Worm (Caenorhabditis elegans): ENCODE data around the gene ZK1248.17.

Gene ZK1248.17

DNA sequence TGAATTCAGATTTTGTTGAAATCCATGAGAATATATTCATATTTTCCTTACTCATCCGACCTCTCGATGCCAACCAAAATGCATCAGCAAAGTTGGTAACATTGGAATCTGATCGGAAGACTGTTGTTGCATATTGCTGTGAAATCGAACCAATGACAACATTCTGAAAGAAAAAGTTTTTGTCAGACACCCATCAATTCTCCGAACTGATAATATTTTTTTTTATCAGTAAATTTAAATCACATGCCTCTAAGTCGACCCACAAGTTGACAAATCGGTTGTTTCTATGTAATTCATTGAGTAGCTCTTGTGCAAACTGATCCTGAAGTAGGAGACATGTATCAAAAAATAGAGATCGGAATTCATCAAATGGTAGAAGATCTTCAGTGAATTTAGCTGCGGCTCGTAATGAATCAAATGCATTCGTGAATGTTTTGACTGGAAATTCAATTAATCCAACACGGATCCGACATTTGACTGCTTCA lies 15.4 kb downstream of the ZK1248.17 start, which contains the start of gene col-74:
Gene col-74, plus strand, starts transcription at position 435 of the 485 bp plus-strand sequence.
- no peak for TF ChIP-seq aly-1 (tag; optimal IDR thresholded peaks at IDR 0.05)
- no peak for TF ChIP-seq ets-7 (tag; optimal IDR thresholded peaks at IDR 0.05)
- TF ChIP-seq ceh-13 (GFP tag; optimal IDR thresholded peaks at IDR 0.05) = no peak
- TF ChIP-seq scrt-1 (GFP tag; IDR thresholded peaks at IDR 0.05) = no peak
- TF ChIP-seq B0310.2 (tag; optimal IDR thresholded peaks at IDR 0.05) = no peak
- no peak for TF ChIP-seq hmg-4 (GFP tag; optimal IDR thresholded peaks at IDR 0.05)
- no peak for TF ChIP-seq hnd-1 (tag; optimal IDR thresholded peaks at IDR 0.05)
- TF ChIP-seq ama-1 (optimal IDR thresholded peaks at IDR 0.05) = no peak
- TF ChIP-seq ceh-36 (tag; optimal IDR thresholded peaks at IDR 0.05) = no peak
- TF ChIP-seq hmbx-1 (tag; optimal IDR thresholded peaks at IDR 0.05) = no peak
- no peak for TF ChIP-seq F13C5.2 (tag; optimal IDR thresholded peaks at IDR 0.05)
- TF ChIP-seq tbx-37 (GFP tag; conservative IDR thresholded peaks at IDR 0.05) = no peak
- TF ChIP-seq flt-1 (GFP tag; IDR thresholded peaks at IDR 0.05) = no peak
- TF ChIP-seq tbx-11 (GFP tag; IDR thresholded peaks at IDR 0.05) = no peak
- TF ChIP-seq pes-1 (GFP tag; IDR thresholded peaks at IDR 0.05) = no peak
- no peak for TF ChIP-seq tra-4 (tag; optimal IDR thresholded peaks at IDR 0.05)
- TF ChIP-seq sea-1 (GFP tag; conservative IDR thresholded peaks at IDR 0.05) = no peak

DNA sequence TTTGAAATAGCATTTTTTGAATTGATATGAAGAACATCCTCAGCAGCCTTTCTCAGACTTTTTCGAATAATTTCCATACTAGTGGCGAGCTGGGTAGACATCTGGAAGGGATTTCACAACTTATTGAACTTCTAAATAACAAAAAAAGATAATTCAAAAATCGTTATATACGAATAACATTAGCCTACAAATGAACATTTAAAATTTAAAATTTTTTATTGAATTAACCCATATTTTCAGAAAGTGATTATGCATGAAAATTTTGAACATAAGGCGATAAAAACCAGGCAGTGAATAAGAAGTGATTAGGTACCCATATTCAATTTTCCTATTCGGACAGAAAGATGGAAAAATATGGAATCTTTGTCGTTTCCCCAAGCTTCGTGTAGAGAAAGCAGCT lies 16.9 kb downstream of the ZK1248.17 start, which contains the start of gene ZK1248.11:
Gene ZK1248.11, minus strand, starts transcription at position 101 of the 400 bp plus-strand sequence.
- TF ChIP-seq hmbx-1 (tag; optimal IDR thresholded peaks at IDR 0.05) (no peak), hnd-1 (tag; optimal IDR thresholded peaks at IDR 0.05) (no peak), ets-7 (tag; optimal IDR thresholded peaks at IDR 0.05) (no peak), pes-1 (GFP tag; IDR thresholded peaks at IDR 0.05) (no peak), F13C5.2 (tag; optimal IDR thresholded peaks at IDR 0.05) (no peak), scrt-1 (GFP tag; IDR thresholded peaks at IDR 0.05) (no peak), ceh-36 (tag; optimal IDR thresholded peaks at IDR 0.05) (no peak), B0310.2 (tag; optimal IDR thresholded peaks at IDR 0.05) (no peak), ama-1 (optimal IDR thresholded peaks at IDR 0.05) (no peak), ceh-13 (GFP tag; optimal IDR thresholded peaks at IDR 0.05) (no peak), tbx-11 (GFP tag; IDR thresholded peaks at IDR 0.05) (no peak), tra-4 (tag; optimal IDR thresholded peaks at IDR 0.05) (no peak), flt-1 (GFP tag; IDR thresholded peaks at IDR 0.05) (no peak), tbx-37 (GFP tag; conservative IDR thresholded peaks at IDR 0.05) (no peak), sea-1 (GFP tag; conservative IDR thresholded peaks at IDR 0.05) (no peak), aly-1 (tag; optimal IDR thresholded peaks at IDR 0.05) (no peak)

DNA sequence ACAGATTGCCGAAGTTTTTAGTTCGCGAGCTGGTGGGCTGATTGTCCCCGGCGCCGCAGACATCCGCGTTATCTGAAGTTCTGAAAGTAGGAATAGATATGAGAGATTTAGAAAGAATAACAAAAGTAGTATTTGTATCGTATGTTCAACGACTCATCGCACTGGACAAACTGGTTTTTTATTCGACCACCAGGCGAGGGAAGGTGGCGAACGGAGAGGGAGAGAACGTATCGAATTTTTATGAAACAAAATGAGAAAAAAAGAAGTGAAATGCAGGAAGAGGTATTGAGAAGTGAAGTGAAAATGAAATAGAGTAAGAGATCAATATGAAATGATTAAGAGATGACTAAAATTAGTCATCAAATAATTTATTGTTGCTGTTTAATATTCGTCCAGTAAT lies 18.0 kb downstream of the ZK1248.17 start, which contains the start of gene tbc-2:
Gene tbc-2, minus strand, starts transcription at position 80 of the 400 bp plus-strand sequence.
- TF ChIP-seq ceh-36 (tag; optimal IDR thresholded peaks at IDR 0.05) (no peak), ceh-13 (GFP tag; optimal IDR thresholded peaks at IDR 0.05) (no peak), flt-1 (GFP tag; IDR thresholded peaks at IDR 0.05) (no peak), hmbx-1 (tag; optimal IDR thresholded peaks at IDR 0.05) (no peak)

DNA sequence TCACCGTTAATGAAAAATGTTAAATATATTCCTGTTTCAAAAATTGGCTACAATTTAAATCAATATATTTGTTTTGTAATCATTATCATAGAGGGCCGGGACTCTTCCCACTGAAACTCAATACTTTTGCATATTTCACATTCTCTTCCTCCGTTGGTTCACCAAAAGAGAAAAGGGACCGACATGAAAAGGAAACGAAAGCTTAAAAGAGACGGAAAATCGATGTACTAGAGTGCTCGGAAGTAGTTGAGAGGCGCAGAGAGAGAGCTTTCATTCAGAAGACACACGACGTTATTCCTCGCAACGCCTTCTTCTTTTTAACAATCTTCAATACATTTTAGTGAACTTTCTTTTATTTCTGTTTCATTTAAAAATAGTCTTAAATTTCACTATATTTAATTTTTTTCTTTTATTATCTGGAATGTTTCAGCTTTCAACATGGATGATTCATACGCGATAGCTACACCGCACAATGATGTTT lies 25.0 kb downstream of the ZK1248.17 start, which contains the start of gene ehs-1:
Gene ehs-1, plus strand, starts transcription at position 431 of the 481 bp plus-strand sequence.
- TF ChIP-seq hnd-1 (tag; optimal IDR thresholded peaks at IDR 0.05) (no peak), tra-4 (tag; optimal IDR thresholded peaks at IDR 0.05) (no peak), B0310.2 (tag; optimal IDR thresholded peaks at IDR 0.05) (no peak), flt-1 (GFP tag; IDR thresholded peaks at IDR 0.05) (no peak), ets-7 (tag; optimal IDR thresholded peaks at IDR 0.05) (no peak)

DNA sequence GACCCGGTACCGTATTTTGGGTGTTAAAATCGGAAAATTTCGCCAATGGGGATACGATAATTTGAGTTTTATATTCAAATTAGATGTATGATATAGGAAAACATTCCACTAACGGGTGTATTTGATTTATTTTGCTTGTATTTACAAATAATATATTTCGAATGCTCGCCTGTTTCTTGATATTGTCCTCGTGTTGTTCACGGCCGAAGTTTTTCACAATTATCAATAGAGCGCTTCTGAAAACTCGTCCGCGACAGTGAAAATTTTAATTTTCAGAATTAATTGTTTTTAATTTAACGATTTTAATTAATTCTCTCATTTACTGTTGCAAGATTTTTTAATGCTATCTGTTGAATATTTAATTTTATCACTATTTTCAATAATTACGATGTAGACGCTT lies 25.7 kb downstream of the ZK1248.17 start:
- TF ChIP-seq hmg-4 (GFP tag; optimal IDR thresholded peaks at IDR 0.05) (no peak), pes-1 (GFP tag; IDR thresholded peaks at IDR 0.05) (no peak), ets-7 (tag; optimal IDR thresholded peaks at IDR 0.05) (no peak), sea-1 (GFP tag; conservative IDR thresholded peaks at IDR 0.05) (no peak), tra-4 (tag; optimal IDR thresholded peaks at IDR 0.05) (no peak), hmbx-1 (tag; optimal IDR thresholded peaks at IDR 0.05) (no peak), F13C5.2 (tag; optimal IDR thresholded peaks at IDR 0.05) (no peak), tbx-37 (GFP tag; conservative IDR thresholded peaks at IDR 0.05) (no peak), tbx-11 (GFP tag; IDR thresholded peaks at IDR 0.05) (no peak), flt-1 (GFP tag; IDR thresholded peaks at IDR 0.05) (no peak), scrt-1 (GFP tag; IDR thresholded peaks at IDR 0.05) (no peak), ceh-13 (GFP tag; optimal IDR thresholded peaks at IDR 0.05) (no peak), aly-1 (tag; optimal IDR thresholded peaks at IDR 0.05) (no peak), hnd-1 (tag; optimal IDR thresholded peaks at IDR 0.05) (no peak), ama-1 (optimal IDR thresholded peaks at IDR 0.05) (no peak), B0310.2 (tag; optimal IDR thresholded peaks at IDR 0.05) (no peak), ceh-36 (tag; optimal IDR thresholded peaks at IDR 0.05) (no peak)

DNA sequence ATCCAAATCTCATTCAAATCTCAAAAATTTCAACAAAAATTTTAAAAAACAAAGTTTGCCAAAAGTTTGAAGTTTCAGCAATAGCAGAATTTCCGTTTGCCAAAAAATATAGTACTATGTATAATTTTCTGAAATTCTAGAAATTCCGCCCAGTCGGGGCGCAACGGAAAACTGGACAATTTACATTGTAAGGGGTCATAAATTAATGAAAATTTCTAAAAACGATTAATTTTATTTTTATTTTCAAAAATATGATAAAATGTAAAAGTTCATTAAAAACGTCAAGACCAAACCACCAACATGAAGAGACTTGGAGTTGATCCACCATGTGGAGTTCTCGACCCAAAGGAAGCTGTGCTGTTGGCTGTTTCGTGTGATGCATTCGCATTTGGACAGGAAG lies 27.0 kb downstream of the ZK1248.17 start, which contains the start of gene ZK1248.4:
Gene ZK1248.4, plus strand, starts transcription at position 301 of the 400 bp plus-strand sequence.
- TF ChIP-seq pes-1 (GFP tag; IDR thresholded peaks at IDR 0.05) (no peak), hmg-4 (GFP tag; optimal IDR thresholded peaks at IDR 0.05) (no peak), hmbx-1 (tag; optimal IDR thresholded peaks at IDR 0.05) (no peak), ama-1 (optimal IDR thresholded peaks at IDR 0.05) (no peak), ets-7 (tag; optimal IDR thresholded peaks at IDR 0.05) (no peak), hnd-1 (tag; optimal IDR thresholded peaks at IDR 0.05) (no peak), sea-1 (GFP tag; conservative IDR thresholded peaks at IDR 0.05) (no peak), tbx-37 (GFP tag; conservative IDR thresholded peaks at IDR 0.05) (no peak)

DNA sequence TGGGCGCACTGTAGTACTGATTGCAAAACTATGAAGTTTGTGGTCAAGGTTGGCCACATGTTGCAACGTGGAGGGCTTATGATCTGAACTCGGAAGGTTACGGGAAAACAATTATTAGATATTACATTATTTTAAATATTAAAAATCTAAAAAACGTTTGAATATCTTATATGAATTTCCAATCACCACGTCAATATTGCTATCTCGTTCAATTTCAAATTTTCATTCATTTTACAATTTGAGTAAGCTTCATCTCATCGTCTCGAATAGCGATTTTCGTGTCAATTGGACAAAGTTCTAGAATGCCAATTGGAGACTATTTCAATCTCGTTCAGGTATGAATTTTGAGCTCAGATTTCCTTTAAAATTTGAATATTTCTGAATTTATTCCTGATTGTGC lies 29.0 kb downstream of the ZK1248.17 start, which contains the start of gene ZK1248.20:
Gene ZK1248.20, plus strand, starts transcription at position 301 of the 400 bp plus-strand sequence.
- no peak for TF ChIP-seq hmg-4 (GFP tag; optimal IDR thresholded peaks at IDR 0.05)
- TF ChIP-seq tbx-37 (GFP tag; conservative IDR thresholded peaks at IDR 0.05) = no peak
- no peak for TF ChIP-seq hmbx-1 (tag; optimal IDR thresholded peaks at IDR 0.05)
- TF ChIP-seq sea-1 (GFP tag; conservative IDR thresholded peaks at IDR 0.05) = no peak
- no peak for TF ChIP-seq ceh-13 (GFP tag; optimal IDR thresholded peaks at IDR 0.05)
- no peak for TF ChIP-seq ceh-36 (tag; optimal IDR thresholded peaks at IDR 0.05)
- no peak for TF ChIP-seq scrt-1 (GFP tag; IDR thresholded peaks at IDR 0.05)
- no peak for TF ChIP-seq ets-7 (tag; optimal IDR thresholded peaks at IDR 0.05)
- TF ChIP-seq aly-1 (tag; optimal IDR thresholded peaks at IDR 0.05) = no peak
- TF ChIP-seq F13C5.2 (tag; optimal IDR thresholded peaks at IDR 0.05) = no peak
